Fruit fly (Drosophila melanogaster): ENCODE measurements around the gene Gnpat.

The Gnpat gene

dm6 chr3R:25489685-25490084 is 1.1 kb downstream of the Gnpat start:
- no peak for TF ChIP-seq Jra (GFP tag; optimal IDR thresholded peaks at IDR 0.05)
- peak; percentile 23 for TF ChIP-seq HLH106 (tag; optimal IDR thresholded peaks at IDR 0.05)
- peak; percentile 30 for TF ChIP-seq Hr83 (GFP tag; optimal IDR thresholded peaks at IDR 0.05; ENCODE audit: poor library complexity, severe bottlenecking)
- no peak for TF ChIP-seq dmrt93B (GFP tag; optimal IDR thresholded peaks at IDR 0.05)
- no peak for TF ChIP-seq Rel (GFP tag; optimal IDR thresholded peaks at IDR 0.05)
- TF ChIP-seq Rel (tag; optimal IDR thresholded peaks at IDR 0.05), result peak; percentile 1
- no peak for TF ChIP-seq Mio (GFP tag; optimal IDR thresholded peaks at IDR 0.05)
- TF ChIP-seq dl (GFP tag; optimal IDR thresholded peaks at IDR 0.05; ENCODE audit: insufficient read depth in 1 of 2, partially characterized antibody in 2 of 2), result no peak
- TF ChIP-seq rgr (GFP tag; optimal IDR thresholded peaks at IDR 0.05), result no peak
- TF ChIP-seq Dfd (GFP tag; optimal IDR thresholded peaks at IDR 0.05), result no peak
- TF ChIP-seq pan (optimal IDR thresholded peaks at IDR 0.05), result no peak
- TF ChIP-seq GATAd (GFP tag; optimal IDR thresholded peaks at IDR 0.05), result no peak
- no peak for TF ChIP-seq CrebA (GFP tag; optimal IDR thresholded peaks at IDR 0.05; ENCODE audit: borderline replicate concordance)
- TF ChIP-seq Hnf4 (GFP tag; optimal IDR thresholded peaks at IDR 0.05), result no peak
- TF ChIP-seq N (GFP tag; optimal IDR thresholded peaks at IDR 0.05), result no peak

DNA sequence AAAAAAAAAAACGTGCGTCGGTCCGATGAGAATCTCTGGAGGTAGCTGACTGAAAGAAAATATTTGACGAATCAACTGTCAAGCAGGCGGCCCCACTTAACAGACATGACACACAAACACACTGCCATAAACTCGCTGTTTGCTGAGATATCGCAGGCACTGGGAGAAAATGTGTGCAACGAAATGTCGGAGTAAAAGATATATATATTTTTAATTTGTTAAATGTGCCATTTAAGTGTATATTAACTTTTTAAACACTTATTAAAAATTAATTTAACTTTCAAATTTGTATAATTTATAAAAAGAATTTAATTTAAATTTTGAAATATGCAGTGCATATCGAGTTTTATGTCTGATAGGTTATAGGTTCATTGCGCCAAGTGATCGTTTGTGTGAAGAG is 1.6 kb downstream of the Gnpat start:
- TF ChIP-seq Abd-B (GFP tag; optimal IDR thresholded peaks at IDR 0.05) (no peak), HLH106 (tag; optimal IDR thresholded peaks at IDR 0.05) (peak; percentile 52), h (GFP tag; optimal IDR thresholded peaks at IDR 0.05) (no peak), CG32264 (GFP tag; optimal IDR thresholded peaks at IDR 0.05) (peak; percentile 23), woc (GFP tag; optimal IDR thresholded peaks at IDR 0.05) (no peak), Rel (GFP tag; optimal IDR thresholded peaks at IDR 0.05) (peak; percentile 0), Rel (tag; optimal IDR thresholded peaks at IDR 0.05) (no peak), foxo (GFP tag; optimal IDR thresholded peaks at IDR 0.05) (peak in 1 of 2 experiments; percentile 63), sage (GFP tag; optimal IDR thresholded peaks at IDR 0.05) (peak; percentile 41)

DNA sequence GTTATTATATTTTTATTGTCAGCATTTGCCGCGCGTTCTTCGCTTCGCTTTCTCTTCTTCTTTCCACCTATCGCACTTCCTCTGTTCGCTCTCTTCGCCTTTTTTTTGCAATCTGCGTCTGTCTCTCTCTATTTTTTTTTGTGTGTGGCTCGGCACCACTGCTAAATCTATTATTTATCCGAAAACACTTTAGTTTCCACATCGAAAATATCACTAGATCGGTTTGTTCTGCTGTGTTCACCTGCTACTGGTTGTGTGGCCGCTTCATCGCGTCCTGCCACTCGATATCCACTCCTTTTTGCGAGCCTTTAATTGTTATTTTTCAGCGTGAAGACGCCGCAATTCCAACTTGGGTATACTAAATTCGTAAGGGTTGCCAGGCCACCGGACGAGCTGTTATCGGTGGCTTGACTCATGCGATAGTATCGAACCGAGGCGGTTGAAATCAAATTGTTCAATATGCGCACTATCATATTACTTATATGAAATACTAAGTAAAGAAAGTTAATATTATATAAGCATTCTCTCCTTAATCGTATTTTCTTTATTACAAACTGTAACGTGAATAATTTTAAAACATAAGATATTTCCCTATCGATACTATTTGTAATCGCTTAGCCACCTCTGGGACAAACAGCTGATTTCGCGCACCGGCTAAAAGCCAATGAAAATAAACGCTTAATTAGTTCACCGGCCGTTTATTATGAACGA is 8.1 kb downstream of the Gnpat start, which contains the start of the genes XNP, CG42488 and CG5116:
Gene XNP (minus strand): TSS at position 372 of the 711 bp plus-strand sequence.
Gene CG42488 (plus strand): TSS at position 636 of the 711 bp plus-strand sequence.
Gene CG5116 (plus strand): TSS at position 636 of the 711 bp plus-strand sequence.
- TF ChIP-seq Hnf4 (GFP tag; optimal IDR thresholded peaks at IDR 0.05) (no peak), woc (GFP tag; optimal IDR thresholded peaks at IDR 0.05) (no peak), Vsx2 (GFP tag; optimal IDR thresholded peaks at IDR 0.05; ENCODE audit: partially characterized antibody) (peak; percentile 58), CG32264 (GFP tag; optimal IDR thresholded peaks at IDR 0.05) (no peak), Hr83 (GFP tag; optimal IDR thresholded peaks at IDR 0.05; ENCODE audit: poor library complexity, severe bottlenecking) (peak; percentile 45), OdsH (GFP tag; optimal IDR thresholded peaks at IDR 0.05) (peak; percentile 30), Dfd (GFP tag; optimal IDR thresholded peaks at IDR 0.05) (no peak), dsf (GFP tag; optimal IDR thresholded peaks at IDR 0.05; ENCODE audit: borderline replicate concordance) (no peak), rgr (GFP tag; optimal IDR thresholded peaks at IDR 0.05) (no peak), usp (GFP tag; optimal IDR thresholded peaks at IDR 0.05) (no peak), CG9705 (GFP tag; optimal IDR thresholded peaks at IDR 0.05) (peak; percentile 61), dmrt93B (GFP tag; optimal IDR thresholded peaks at IDR 0.05) (no peak), Mio (GFP tag; optimal IDR thresholded peaks at IDR 0.05) (no peak), HLH106 (tag; optimal IDR thresholded peaks at IDR 0.05) (peak; percentile 69), fru (GFP tag; optimal IDR thresholded peaks at IDR 0.05) (no peak), Dif (GFP tag; optimal IDR thresholded peaks at IDR 0.05; ENCODE audit: partially characterized antibody) (no peak), Abd-B (GFP tag; optimal IDR thresholded peaks at IDR 0.05) (no peak), sv (GFP tag; optimal IDR thresholded peaks at IDR 0.05) (peak; percentile 1), br (GFP tag; optimal IDR thresholded peaks at IDR 0.05) (no peak), brk (GFP tag; optimal IDR thresholded peaks at IDR 0.05) (no peak), tai (GFP tag; optimal IDR thresholded peaks at IDR 0.05) (no peak), GATAd (GFP tag; optimal IDR thresholded peaks at IDR 0.05) (no peak), jim (GFP tag; optimal IDR thresholded peaks at IDR 0.05) (no peak), h (GFP tag; optimal IDR thresholded peaks at IDR 0.05) (no peak), Hr78 (GFP tag; optimal IDR thresholded peaks at IDR 0.05) (no peak), sage (GFP tag; optimal IDR thresholded peaks at IDR 0.05) (no peak), CrebA (GFP tag; optimal IDR thresholded peaks at IDR 0.05; ENCODE audit: borderline replicate concordance) (no peak), pan (optimal IDR thresholded peaks at IDR 0.05) (no peak), ey (GFP tag; optimal IDR thresholded peaks at IDR 0.05) (peak; percentile 36), N (GFP tag; optimal IDR thresholded peaks at IDR 0.05) (no peak), Rel (GFP tag; optimal IDR thresholded peaks at IDR 0.05) (no peak), Rel (tag; optimal IDR thresholded peaks at IDR 0.05) (peak; percentile 34), foxo (GFP tag; optimal IDR thresholded peaks at IDR 0.05) (no peak), lola (GFP tag; optimal IDR thresholded peaks at IDR 0.05) (no peak), Sp1 (GFP tag; optimal IDR thresholded peaks at IDR 0.05) (peak; percentile 61), Jra (GFP tag; optimal IDR thresholded peaks at IDR 0.05) (no peak), psq (GFP tag; optimal IDR thresholded peaks at IDR 0.05) (peak; percentile 99), dl (GFP tag; optimal IDR thresholded peaks at IDR 0.05; ENCODE audit: insufficient read depth in 1 of 2, partially characterized antibody in 2 of 2) (no peak), Myc (optimal IDR thresholded peaks at IDR 0.05) (no peak)

Data from whole organism, wandering third instar larva.